Fruit fly (Drosophila melanogaster): ENCODE data around the gene fh.

fh gene

dm6 chrX:9103308-9104185, 45.3 kb downstream of the fh start, which contains the start of gene CG7766:
Gene CG7766 (minus strand): TSS chrX:9103739.
- TF ChIP-seq psq (optimal IDR thresholded peaks at IDR 0.05) (no peak), h (optimal IDR thresholded peaks at IDR 0.05) (no peak), Sin3A (optimal IDR thresholded peaks at IDR 0.05) (no peak), Myc (optimal IDR thresholded peaks at IDR 0.05) (no peak), ttk (optimal IDR thresholded peaks at IDR 0.05) (no peak), insv (optimal IDR thresholded peaks at IDR 0.05) (no peak)

DNA sequence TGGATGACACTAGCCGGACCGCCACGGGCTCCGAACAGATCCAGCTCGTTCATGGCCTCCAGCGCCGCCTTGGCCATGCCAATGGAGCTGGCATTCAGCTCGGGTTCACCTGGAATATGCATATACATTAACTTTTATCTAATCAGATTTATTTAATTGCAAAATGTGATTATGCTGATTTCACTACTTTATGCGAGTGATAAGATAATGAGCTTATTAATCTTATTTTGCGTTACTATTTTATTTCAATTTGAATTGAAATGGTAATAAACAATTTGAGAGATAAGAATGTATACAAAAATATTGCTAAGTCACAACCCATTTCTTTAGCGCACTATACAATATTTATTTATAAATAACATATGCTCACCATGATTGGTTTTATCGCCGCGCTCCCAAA, 46.7 kb downstream of the fh start:
- TF ChIP-seq Sin3A (optimal IDR thresholded peaks at IDR 0.05) (no peak), h (optimal IDR thresholded peaks at IDR 0.05) (no peak), ttk (optimal IDR thresholded peaks at IDR 0.05) (no peak), insv (optimal IDR thresholded peaks at IDR 0.05) (no peak), Myc (optimal IDR thresholded peaks at IDR 0.05) (no peak), psq (optimal IDR thresholded peaks at IDR 0.05) (no peak)
